Worm (Caenorhabditis elegans): ENCODE measurements around the gene T21E8.6.

Gene T21E8.6

ce11 chrX:10883203-10883602, 1.1 kb downstream of the T21E8.6 start, which contains the start of gene T21E8.7:
TSS of gene T21E8.7 (plus strand) at chrX:10883503.
- TF ChIP-seq lin-32 (GFP tag; optimal IDR thresholded peaks at IDR 0.05) = no peak
- TF ChIP-seq M03D4.4 (tag; optimal IDR thresholded peaks at IDR 0.05) = no peak
- no peak for TF ChIP-seq zip-8 (tag; optimal IDR thresholded peaks at IDR 0.05)
- TF ChIP-seq mab-5 (tag; optimal IDR thresholded peaks at IDR 0.05) = no peak
- no peak for TF ChIP-seq unc-39 (tag; optimal IDR thresholded peaks at IDR 0.05)
- TF ChIP-seq ham-2 (GFP tag; optimal IDR thresholded peaks at IDR 0.05) = no peak

- TF ChIP-seq unc-62 (GFP tag; optimal IDR thresholded peaks at IDR 0.05) (no peak), mep-1 (tag; optimal IDR thresholded peaks at IDR 0.05) (no peak), ztf-11 (tag; optimal IDR thresholded peaks at IDR 0.05) (no peak), drap-1 (GFP tag; optimal IDR thresholded peaks at IDR 0.05) (no peak), tbx-8 (GFP tag; optimal IDR thresholded peaks at IDR 0.05) (no peak), lin-13 (tag; optimal IDR thresholded peaks at IDR 0.05) (no peak), nhr-28 (tag; optimal IDR thresholded peaks at IDR 0.05) (no peak), ceh-39 (tag; optimal IDR thresholded peaks at IDR 0.05) (no peak), lin-32 (GFP tag; optimal IDR thresholded peaks at IDR 0.05) (no peak), lsy-2 (tag; optimal IDR thresholded peaks at IDR 0.05) (no peak), sem-2 (GFP tag; optimal IDR thresholded peaks at IDR 0.05) (no peak), snpc-4 (tag; optimal IDR thresholded peaks at IDR 0.05) (no peak), ces-1 (GFP tag; optimal IDR thresholded peaks at IDR 0.05) (no peak)
Observed at ce11 chrX:10885872-10886271, 3.8 kb downstream of the T21E8.6 start, which contains the start of gene T21E8.5. TSS of gene T21E8.5 (plus strand) at chrX:10886172.

ce11 chrX:10888201-10888600, 6.1 kb downstream of the T21E8.6 start, which contains the start of gene F47B10.6:
TSS of gene F47B10.6 (plus strand) at chrX:10888501.
- TF ChIP-seq sem-2 (GFP tag; optimal IDR thresholded peaks at IDR 0.05) = no peak
- no peak for TF ChIP-seq bed-3 (GFP tag; optimal IDR thresholded peaks at IDR 0.05)
- no peak for TF ChIP-seq zip-8 (tag; optimal IDR thresholded peaks at IDR 0.05)
- TF ChIP-seq lin-13 (tag; optimal IDR thresholded peaks at IDR 0.05) = no peak
- no peak for TF ChIP-seq cnd-1 (tag; optimal IDR thresholded peaks at IDR 0.05)
- no peak for TF ChIP-seq nhr-2 (tag; optimal IDR thresholded peaks at IDR 0.05)
- TF ChIP-seq unc-120 (tag; optimal IDR thresholded peaks at IDR 0.05; ENCODE audit: poor library complexity, severe bottlenecking) = no peak
- no peak for TF ChIP-seq ceh-43 (GFP tag; optimal IDR thresholded peaks at IDR 0.05)
- no peak for TF ChIP-seq sptf-1 (tag; optimal IDR thresholded peaks at IDR 0.05)
- TF ChIP-seq nhr-76 (tag; optimal IDR thresholded peaks at IDR 0.05) = no peak
- no peak for TF ChIP-seq unc-39 (tag; optimal IDR thresholded peaks at IDR 0.05)

- TF ChIP-seq drap-1 (GFP tag; optimal IDR thresholded peaks at IDR 0.05) (no peak), sem-2 (GFP tag; optimal IDR thresholded peaks at IDR 0.05) (no peak), lin-32 (GFP tag; optimal IDR thresholded peaks at IDR 0.05) (no peak), nhr-76 (tag; optimal IDR thresholded peaks at IDR 0.05) (no peak), ceh-39 (tag; optimal IDR thresholded peaks at IDR 0.05) (no peak), lin-13 (tag; optimal IDR thresholded peaks at IDR 0.05) (no peak), ces-1 (GFP tag; optimal IDR thresholded peaks at IDR 0.05) (no peak), mep-1 (tag; optimal IDR thresholded peaks at IDR 0.05) (no peak), bed-3 (GFP tag; optimal IDR thresholded peaks at IDR 0.05) (no peak), mab-5 (tag; optimal IDR thresholded peaks at IDR 0.05) (no peak), elt-3 (tag; optimal IDR thresholded peaks at IDR 0.05) (no peak), nhr-2 (tag; optimal IDR thresholded peaks at IDR 0.05) (no peak)
Observed at ce11 chrX:10890456-10890855, 8.4 kb downstream of the T21E8.6 start, which contains the start of gene F47B10.5. TSS of gene F47B10.5 (minus strand) at chrX:10890556.

- TF ChIP-seq zip-8 (tag; optimal IDR thresholded peaks at IDR 0.05) = no peak
- no peak for TF ChIP-seq blmp-1 (tag; optimal IDR thresholded peaks at IDR 0.05)
- TF ChIP-seq nhr-237 (tag; optimal IDR thresholded peaks at IDR 0.05) = no peak
- no peak for TF ChIP-seq ceh-43 (GFP tag; optimal IDR thresholded peaks at IDR 0.05)
- TF ChIP-seq cnd-1 (tag; optimal IDR thresholded peaks at IDR 0.05) = no peak
- TF ChIP-seq bed-3 (GFP tag; optimal IDR thresholded peaks at IDR 0.05) = no peak
- no peak for TF ChIP-seq ham-2 (GFP tag; optimal IDR thresholded peaks at IDR 0.05)
- no peak for TF ChIP-seq lin-13 (tag; optimal IDR thresholded peaks at IDR 0.05)
- no peak for TF ChIP-seq drap-1 (GFP tag; optimal IDR thresholded peaks at IDR 0.05)
- TF ChIP-seq flh-1 (GFP tag; optimal IDR thresholded peaks at IDR 0.05) = no peak
- no peak for TF ChIP-seq tbx-8 (GFP tag; optimal IDR thresholded peaks at IDR 0.05)
Observed at ce11 chrX:10890965-10891364, 8.9 kb downstream of the T21E8.6 start, which contains the start of gene F47B10.4. TSS of gene F47B10.4 (plus strand) at chrX:10891265.

ce11 chrX:10891890-10892289, 9.8 kb downstream of the T21E8.6 start, which contains the start of gene F47B10.3:
TSS of gene F47B10.3 (plus strand) at chrX:10892190.
- no peak for TF ChIP-seq ces-1 (GFP tag; optimal IDR thresholded peaks at IDR 0.05)
- TF ChIP-seq bed-3 (GFP tag; optimal IDR thresholded peaks at IDR 0.05) = no peak
- no peak for TF ChIP-seq mls-2 (tag; optimal IDR thresholded peaks at IDR 0.05)
- no peak for TF ChIP-seq nhr-2 (tag; optimal IDR thresholded peaks at IDR 0.05)
- no peak for TF ChIP-seq tbx-8 (GFP tag; optimal IDR thresholded peaks at IDR 0.05)
- no peak for TF ChIP-seq nhr-76 (tag; optimal IDR thresholded peaks at IDR 0.05)
- no peak for TF ChIP-seq hlh-1 (tag; optimal IDR thresholded peaks at IDR 0.05)
- no peak for TF ChIP-seq zip-8 (tag; optimal IDR thresholded peaks at IDR 0.05)
- TF ChIP-seq mab-5 (tag; optimal IDR thresholded peaks at IDR 0.05) = no peak
- TF ChIP-seq nhr-12 (tag; optimal IDR thresholded peaks at IDR 0.05) = no peak
- TF ChIP-seq ceh-43 (GFP tag; optimal IDR thresholded peaks at IDR 0.05) = no peak
- TF ChIP-seq snpc-4 (tag; optimal IDR thresholded peaks at IDR 0.05) = no peak
- TF ChIP-seq unc-39 (tag; optimal IDR thresholded peaks at IDR 0.05) = no peak
- no peak for TF ChIP-seq sem-2 (GFP tag; optimal IDR thresholded peaks at IDR 0.05)
- no peak for TF ChIP-seq drap-1 (GFP tag; optimal IDR thresholded peaks at IDR 0.05)
- TF ChIP-seq ham-2 (GFP tag; optimal IDR thresholded peaks at IDR 0.05) = no peak
- no peak for TF ChIP-seq mep-1 (tag; optimal IDR thresholded peaks at IDR 0.05)
- no peak for TF ChIP-seq nhr-28 (tag; optimal IDR thresholded peaks at IDR 0.05)
